Fruit fly (Drosophila melanogaster) S2 (cell line): ENCODE measurements around the gene CG14205.

Experiments used
- CG8478 ChIP-seq: fragments of >200 bp; optimal IDR thresholded peaks from 2 replicates; lab custom pipeline; 2018
- CTCF ChIP-seq, 2 experiments: fragments of >200 bp; optimal IDR thresholded peaks; 2 replicates each; lab custom pipeline; 2018

DNA sequence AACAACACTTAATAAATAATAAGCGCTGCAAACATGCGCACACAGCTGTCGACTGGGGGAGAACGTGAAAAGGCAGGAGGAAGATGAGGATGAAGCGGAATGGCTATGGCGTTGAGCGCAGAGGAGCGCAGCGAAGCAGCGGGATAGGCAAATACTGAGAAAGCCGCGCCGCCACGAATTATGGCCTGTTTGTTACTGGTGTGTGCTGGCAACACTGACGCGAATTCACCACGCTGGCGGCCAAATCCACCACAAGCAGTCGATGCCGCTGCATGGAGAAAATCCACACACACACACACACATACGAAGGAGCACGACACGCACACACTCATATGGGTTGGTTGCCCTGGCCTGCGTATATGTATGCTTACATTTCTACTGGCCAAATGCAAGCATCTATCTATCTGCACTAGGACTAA lies 44.6 kb downstream of the CG14205 start:
- TF ChIP-seq CTCF (optimal IDR thresholded peaks at IDR 0.05; lab: Kevin White, UChicago) (no peak), CG8478 (lab: Kevin White, UChicago) (no peak)
